Fruit fly (Drosophila melanogaster) whole organism: ENCODE measurements around the gene saturn.

Experiments
- CG8478 ChIP-seq: fragments of >200 bp; optimal IDR thresholded peaks from 2 replicates; lab custom pipeline; 2018; ENCODE audit warnings: inconsistent platforms
- Dll ChIP-seq: fragments of >200 bp; optimal IDR thresholded peaks from 2 replicates; lab custom pipeline; 2017
- EcR ChIP-seq, 2 experiments: fragments of >200 bp; optimal IDR thresholded peaks; 2 replicates each; lab custom pipeline; 2017; ENCODE audit warnings: missing biosample characterization in 2 of 2, missing genetic modification characterization in 2 of 2, missing genetic modification reagents in 2 of 2
- pan ChIP-seq: fragments of >200 bp; optimal IDR thresholded peaks from 2 replicates; lab custom pipeline; 2017
- psq ChIP-seq: fragments of >200 bp; optimal IDR thresholded peaks from 2 replicates; lab custom pipeline; 2017
- usp ChIP-seq: fragments of >200 bp; optimal IDR thresholded peaks from 2 replicates; lab custom pipeline; 2017; ENCODE audit warnings: missing biosample characterization, missing genetic modification characterization, mixed read lengths

The saturn gene

DNA sequence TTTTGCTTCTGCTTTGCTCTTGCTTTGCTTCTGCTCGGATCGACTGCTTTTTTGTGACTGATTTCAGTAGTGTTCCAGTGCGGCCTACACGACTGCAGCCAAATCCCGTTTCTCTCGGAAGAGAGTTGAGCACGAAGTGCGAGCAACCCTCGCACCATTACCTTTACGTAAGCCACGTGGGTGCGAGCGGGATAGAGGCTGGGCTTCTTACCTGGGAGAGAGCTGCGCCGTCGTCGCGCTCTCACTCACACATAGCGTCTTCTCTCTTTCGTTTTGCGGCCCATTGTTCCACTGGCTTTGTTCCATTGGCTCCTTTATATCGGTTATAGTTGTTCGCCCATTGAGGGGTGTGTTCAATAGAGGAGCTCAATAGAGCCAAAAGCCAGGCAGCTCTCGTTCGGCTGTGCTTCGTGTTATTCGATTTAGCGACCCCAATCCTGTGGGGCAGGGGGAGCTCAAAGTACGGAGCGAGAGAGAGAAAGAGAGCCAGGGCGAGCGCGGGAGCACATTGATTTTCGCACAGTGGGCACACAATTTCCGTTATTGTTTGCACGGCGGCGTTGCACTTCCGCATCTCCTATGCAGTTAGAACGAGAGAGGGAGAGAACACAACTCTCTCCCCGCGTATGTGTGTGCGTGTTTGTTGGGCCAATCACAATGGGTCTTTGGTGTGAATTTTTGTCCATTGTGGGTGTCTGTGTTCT is 25.5 kb upstream of the saturn start:
- no peak for TF ChIP-seq psq
- TF ChIP-seq CG8478 (lab: Kevin White, UChicago) = peak; percentile 83
- TF ChIP-seq Dll = peak; percentile 86

DNA sequence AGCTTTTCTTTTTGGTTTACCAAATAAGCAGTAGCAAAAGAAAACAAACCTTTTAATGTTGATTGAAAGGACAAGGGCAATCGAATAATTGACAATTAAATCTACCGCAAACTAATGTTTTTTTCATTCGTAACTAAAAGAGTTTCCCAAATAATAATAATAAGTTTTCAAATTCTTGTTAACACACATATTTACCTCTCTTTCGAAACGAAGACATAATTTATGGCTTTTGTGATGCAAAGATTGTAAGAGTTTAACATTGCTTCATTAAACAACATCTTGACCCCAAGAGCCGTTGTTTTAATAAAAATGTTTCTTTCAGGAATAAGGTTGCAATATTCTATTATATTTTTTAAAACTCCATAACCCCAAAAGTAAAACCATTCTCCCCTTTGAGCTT is 24.6 kb upstream of the saturn start, which contains the start of gene D:
D (minus strand) TSS at position 101 of the 400 bp plus-strand sequence.
- TF ChIP-seq EcR (GFP tag; optimal IDR thresholded peaks at IDR 0.05; lab: Kevin White, UChicago) (no peak), Dll (no peak), psq (no peak), usp (GFP tag; lab: Kevin White, UChicago) (no peak), CG8478 (lab: Kevin White, UChicago) (no peak), pan (lab: Kevin White, UChicago) (no peak)

DNA sequence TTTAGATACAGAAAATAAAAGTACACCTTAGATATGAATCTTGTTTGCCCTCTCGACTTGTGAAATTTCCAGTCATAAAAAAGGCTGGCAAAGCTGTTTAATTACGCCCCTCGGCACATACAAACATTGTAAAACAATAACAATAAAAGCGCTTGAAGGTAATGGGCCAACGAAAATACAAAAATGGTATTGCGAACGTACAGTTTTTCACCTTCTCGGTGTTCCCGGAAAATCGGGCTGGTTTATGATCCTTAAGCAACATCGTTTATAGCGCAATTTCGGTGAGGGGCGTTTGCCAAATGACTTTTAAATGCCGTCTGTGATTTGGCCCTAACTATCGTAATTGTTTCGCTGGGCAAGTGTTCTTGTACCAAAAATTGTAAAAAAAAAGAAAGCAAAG is 18.1 kb upstream of the saturn start:
- TF ChIP-seq EcR (GFP tag; optimal IDR thresholded peaks at IDR 0.05; lab: Kevin White, UChicago) = no peak
- no peak for TF ChIP-seq pan (lab: Kevin White, UChicago)
- no peak for TF ChIP-seq usp (GFP tag; lab: Kevin White, UChicago)

DNA sequence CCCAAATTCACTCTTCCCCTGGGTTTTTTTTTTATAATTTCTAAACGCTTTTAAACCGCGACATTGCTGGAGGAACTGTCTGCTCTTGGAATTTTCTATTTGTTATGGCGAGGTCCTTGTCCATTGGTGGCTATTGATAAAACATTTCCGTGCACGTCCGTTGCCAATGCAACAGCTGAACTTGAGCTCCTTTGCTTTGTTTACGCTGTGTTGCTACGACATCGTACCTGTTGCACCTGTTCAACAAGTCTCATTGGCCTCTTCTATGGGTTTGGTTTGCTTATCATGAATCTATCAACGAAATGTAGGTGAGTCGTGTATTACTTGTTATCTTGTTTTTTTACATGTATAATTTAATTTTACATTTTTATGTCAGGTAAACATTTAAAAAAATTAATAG is 13.7 kb upstream of the saturn start, which contains the start of gene nan:
nan (minus strand) TSS at position 218 of the 400 bp plus-strand sequence.
- TF ChIP-seq EcR (GFP tag; optimal IDR thresholded peaks at IDR 0.05; lab: Kevin White, UChicago) = no peak
- no peak for TF ChIP-seq CG8478 (lab: Kevin White, UChicago)
- TF ChIP-seq usp (GFP tag; lab: Kevin White, UChicago) = no peak
- TF ChIP-seq Dll = no peak
- no peak for TF ChIP-seq pan (lab: Kevin White, UChicago)
- TF ChIP-seq psq = no peak

DNA sequence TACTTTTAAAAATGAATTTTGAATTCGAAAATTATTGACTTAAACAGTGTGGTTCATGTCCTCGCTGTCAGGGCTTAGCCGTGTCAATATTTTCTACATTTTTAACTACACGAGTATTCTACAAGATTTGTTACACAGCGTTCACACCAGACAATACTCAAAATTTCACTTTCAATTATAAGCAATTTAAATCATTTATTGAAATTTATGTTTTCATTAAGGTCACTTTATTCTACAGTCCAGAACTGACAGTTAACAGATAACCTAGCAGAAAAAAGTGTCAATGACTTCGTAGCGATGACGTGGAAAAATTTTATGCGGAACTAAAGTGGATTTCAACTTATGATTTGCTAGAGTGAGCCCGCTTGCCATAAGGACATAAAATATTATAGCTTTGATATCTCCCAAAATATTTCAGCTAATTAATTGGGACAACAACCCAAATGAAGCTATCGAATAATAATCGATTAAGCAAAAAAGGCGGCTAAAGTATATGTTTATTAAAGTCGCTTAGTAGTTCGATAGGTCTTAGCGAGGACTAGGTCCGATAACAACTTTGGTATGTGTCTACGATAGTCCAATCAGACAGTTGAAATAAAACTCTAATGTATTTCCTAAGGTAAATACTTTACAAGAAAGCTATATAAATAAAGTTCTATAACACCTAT is 13.0 kb upstream of the saturn start:
- TF ChIP-seq usp (GFP tag; lab: Kevin White, UChicago) = no peak
- no peak for TF ChIP-seq psq
- no peak for TF ChIP-seq CG8478 (lab: Kevin White, UChicago)
- TF ChIP-seq pan (lab: Kevin White, UChicago) = no peak
- TF ChIP-seq Dll = no peak
- no peak for TF ChIP-seq EcR (GFP tag; optimal IDR thresholded peaks at IDR 0.05; lab: Kevin White, UChicago)

DNA sequence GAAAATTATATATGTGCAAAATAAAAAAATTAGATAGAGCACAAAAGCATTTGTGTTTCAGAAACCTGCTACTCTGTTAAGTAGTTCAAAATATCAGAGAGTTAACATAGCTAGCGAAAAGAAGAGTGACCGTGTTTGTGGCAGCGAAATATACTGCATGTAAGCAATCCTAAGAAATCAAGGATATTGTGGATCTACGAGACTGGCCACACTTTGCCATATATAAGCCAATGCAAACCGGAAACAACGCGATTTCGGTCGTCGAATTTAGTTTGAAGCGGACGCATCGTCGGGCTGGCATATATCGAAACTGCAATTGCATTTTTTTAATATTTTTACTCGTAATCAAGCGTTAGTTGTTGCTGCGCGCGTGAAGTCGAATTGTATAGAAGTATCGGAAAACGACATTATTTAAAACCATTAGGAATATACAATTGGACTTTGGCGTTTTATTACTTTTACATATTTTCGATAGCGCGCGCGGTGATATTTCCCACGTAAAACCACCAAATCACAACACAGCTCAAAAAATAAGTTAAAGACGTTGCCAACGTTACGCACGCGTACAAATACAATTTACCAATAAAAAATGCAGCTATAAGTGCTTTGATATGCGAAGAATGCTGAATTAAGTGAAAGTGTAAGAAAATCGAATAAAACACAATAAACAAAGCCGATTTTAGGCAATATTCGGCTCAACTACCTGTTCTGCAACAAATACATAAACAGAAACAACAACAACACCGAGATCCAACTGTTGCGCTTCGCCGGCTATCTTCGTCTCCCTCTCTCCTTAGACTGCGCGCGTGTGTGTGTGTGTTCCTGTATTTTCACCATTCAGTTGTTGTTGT is 12.3 kb upstream of the saturn start, which contains the start of gene nuf:
nuf (plus strand) TSS at position 246 of the 851 bp plus-strand sequence.
- TF ChIP-seq EcR (GFP tag; optimal IDR thresholded peaks at IDR 0.05; lab: Kevin White, UChicago) = no peak
- TF ChIP-seq CG8478 (lab: Kevin White, UChicago) = no peak
- no peak for TF ChIP-seq usp (GFP tag; lab: Kevin White, UChicago)
- no peak for TF ChIP-seq psq
- no peak for TF ChIP-seq pan (lab: Kevin White, UChicago)
- TF ChIP-seq Dll = no peak

DNA sequence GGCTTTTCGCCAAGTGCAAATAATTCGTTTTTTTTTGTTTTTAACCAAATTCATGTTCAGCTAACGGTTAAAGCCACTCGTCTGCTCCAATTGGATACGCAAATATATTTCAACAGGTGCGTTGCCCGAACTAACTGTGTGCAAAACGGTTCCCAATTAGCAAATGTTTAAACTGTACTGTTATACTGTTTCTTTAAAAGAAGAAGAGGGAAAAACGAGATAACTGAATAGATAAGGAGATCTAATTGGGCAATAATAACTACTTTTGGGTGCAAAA is 11.7 kb upstream of the saturn start:
- TF ChIP-seq pan (lab: Kevin White, UChicago) = no peak
- TF ChIP-seq Dll = no peak
- no peak for TF ChIP-seq usp (GFP tag; lab: Kevin White, UChicago)
- no peak for TF ChIP-seq psq
- TF ChIP-seq EcR (GFP tag; optimal IDR thresholded peaks at IDR 0.05; lab: Kevin White, UChicago) = no peak
- TF ChIP-seq CG8478 (lab: Kevin White, UChicago) = no peak

DNA sequence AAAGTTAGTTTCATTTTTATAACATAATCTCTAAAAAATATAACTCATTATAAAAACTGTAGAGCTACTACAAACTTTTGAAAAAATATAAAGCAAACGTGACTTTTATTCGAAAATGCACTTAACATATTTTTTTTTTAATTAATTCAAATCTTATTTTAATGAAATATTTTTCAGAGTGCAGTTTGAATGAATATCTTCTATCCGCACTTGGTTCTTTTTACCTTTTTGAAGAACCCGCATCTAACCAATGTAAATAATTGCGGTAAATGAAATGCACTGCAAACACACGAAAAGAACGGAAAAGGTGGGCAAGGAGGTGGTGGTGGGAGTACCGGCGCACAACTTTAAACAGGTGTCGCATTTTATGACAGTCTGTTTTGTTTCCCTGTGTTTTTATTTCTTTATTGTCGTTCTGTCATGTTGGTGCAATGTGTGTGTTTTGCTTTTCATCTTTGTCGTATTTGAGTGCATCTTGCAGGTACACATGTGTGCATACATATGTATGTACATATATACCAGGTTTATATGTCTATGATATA is 9.1 kb upstream of the saturn start:
- TF ChIP-seq usp (GFP tag; lab: Kevin White, UChicago) = no peak
- TF ChIP-seq pan (lab: Kevin White, UChicago) = no peak
- TF ChIP-seq CG8478 (lab: Kevin White, UChicago) = no peak
- TF ChIP-seq EcR (GFP tag; optimal IDR thresholded peaks at IDR 0.05; lab: Kevin White, UChicago) = no peak
- TF ChIP-seq Dll = no peak
- TF ChIP-seq psq = no peak

DNA sequence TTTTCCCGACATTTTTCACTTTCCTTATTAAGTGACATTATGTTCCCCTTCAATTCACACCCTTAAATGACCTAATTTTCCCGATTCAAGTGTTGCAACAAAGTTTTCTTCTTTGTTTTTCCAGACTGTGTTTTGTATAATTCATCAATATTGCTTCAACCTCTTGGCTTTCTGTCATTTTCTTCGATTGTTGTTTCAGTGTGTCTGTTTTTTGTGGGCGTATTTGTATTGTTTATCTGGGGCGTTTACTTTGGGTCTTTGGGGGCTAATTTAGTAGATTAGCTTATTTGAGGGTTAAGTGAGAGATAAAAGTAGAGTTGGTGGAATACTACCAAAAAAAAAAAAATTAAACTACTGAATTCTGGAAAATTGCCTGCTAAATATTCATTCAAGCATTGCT is 7.4 kb upstream of the saturn start:
- TF ChIP-seq pan (lab: Kevin White, UChicago) (no peak), usp (GFP tag; lab: Kevin White, UChicago) (no peak), Dll (no peak), psq (no peak), CG8478 (lab: Kevin White, UChicago) (no peak), EcR (GFP tag; optimal IDR thresholded peaks at IDR 0.05; lab: Kevin White, UChicago) (no peak)

DNA sequence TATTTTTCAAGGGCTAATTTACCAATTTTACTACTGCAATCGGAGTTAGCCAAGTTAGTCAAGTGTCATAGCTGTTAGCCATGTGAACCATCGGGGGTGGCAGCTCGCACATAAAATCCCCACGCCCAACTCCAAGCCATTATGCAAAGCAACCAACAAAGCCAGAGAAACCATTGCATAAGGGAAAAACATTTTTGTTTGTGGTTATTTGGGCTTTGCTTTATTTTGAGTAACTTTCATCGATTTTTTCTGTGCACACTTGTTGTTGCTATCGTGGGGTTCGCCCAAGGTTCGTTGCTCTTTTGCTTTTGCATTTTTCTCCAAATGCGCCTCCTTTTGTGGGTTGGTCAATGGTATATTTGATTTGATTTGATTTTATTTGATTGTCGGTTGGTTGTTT is 4.9 kb upstream of the saturn start:
- no peak for TF ChIP-seq EcR (GFP tag; optimal IDR thresholded peaks at IDR 0.05; lab: Kevin White, UChicago)
- no peak for TF ChIP-seq Dll
- TF ChIP-seq CG8478 (lab: Kevin White, UChicago) = no peak
- TF ChIP-seq pan (lab: Kevin White, UChicago) = no peak
- no peak for TF ChIP-seq psq
- TF ChIP-seq usp (GFP tag; lab: Kevin White, UChicago) = no peak

DNA sequence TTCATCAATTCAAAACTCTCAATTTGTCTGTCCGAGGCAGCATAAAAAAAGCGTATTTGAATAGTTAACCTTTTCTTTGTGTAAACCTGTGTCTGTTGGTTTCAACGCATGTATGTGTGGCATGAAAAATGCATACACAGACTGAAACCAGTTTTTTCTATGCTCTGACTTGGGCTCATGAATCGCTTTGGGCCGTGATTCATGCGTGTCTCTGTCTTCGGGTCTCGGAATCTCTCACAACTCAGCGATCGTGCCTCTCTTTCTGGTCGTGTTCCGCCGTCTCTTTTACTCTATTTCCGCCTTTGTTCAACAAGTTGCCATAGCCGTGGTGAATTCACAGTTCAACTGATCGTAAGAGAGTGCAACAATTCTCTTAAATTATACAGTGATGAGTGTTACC is 2.2 kb upstream of the saturn start:
- TF ChIP-seq usp (GFP tag; lab: Kevin White, UChicago) = no peak
- no peak for TF ChIP-seq EcR (GFP tag; optimal IDR thresholded peaks at IDR 0.05; lab: Kevin White, UChicago)

DNA sequence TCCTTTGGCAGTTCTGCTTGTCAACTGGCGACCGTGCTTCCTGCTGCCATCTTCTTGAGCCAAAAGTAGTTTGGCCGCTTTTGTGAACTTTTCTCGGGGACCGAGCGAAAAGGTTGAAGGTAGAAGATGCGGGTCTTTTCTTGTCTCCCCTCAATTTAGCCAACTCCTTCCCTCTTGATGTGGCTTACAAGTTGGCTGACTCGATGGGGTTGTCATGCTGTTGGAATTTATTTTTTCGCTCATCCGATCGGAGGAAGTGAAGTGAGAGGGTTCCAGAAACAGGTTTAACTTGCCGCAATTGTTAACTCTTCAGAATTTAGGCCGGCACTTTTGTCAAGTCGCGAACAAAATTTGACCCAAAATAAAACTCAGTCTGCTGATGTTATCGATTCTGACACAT is 805 bp upstream of the saturn start:
- TF ChIP-seq EcR (GFP tag; optimal IDR thresholded peaks at IDR 0.05; lab: Kevin White, UChicago) (no peak), pan (lab: Kevin White, UChicago) (no peak), CG8478 (lab: Kevin White, UChicago) (no peak), usp (GFP tag; lab: Kevin White, UChicago) (no peak), Dll (no peak), psq (no peak)
